Fruit fly (Drosophila melanogaster): ENCODE results near the gene CG8300.
A peak's percentile ranks its signal among the peaks of the same experiment; 100 is the strongest.

The CG8300 gene

dm6 chrX:7104400-7105068, at the start of gene CG8300, which contains the start of gene CG4617:
TSS of gene CG8300 (plus strand) at chrX:7104885.
TSS of gene CG4617 (minus strand) at chrX:7104491.
- TF ChIP-seq Snoo (tag; optimal IDR thresholded peaks at IDR 0.05) = peak; percentile 9
- TF ChIP-seq CG15710 (tag; optimal IDR thresholded peaks at IDR 0.05) = peak; percentile 27
- peak; percentile 30 for TF ChIP-seq CG8159 (tag; optimal IDR thresholded peaks at IDR 0.05)
- TF ChIP-seq CG13204 (GFP tag; optimal IDR thresholded peaks at IDR 0.05) = no peak

- TF ChIP-seq CG14655 (GFP tag; optimal IDR thresholded peaks at IDR 0.05) = no peak
- no peak for TF ChIP-seq CG8301 (tag; optimal IDR thresholded peaks at IDR 0.05)
- TF ChIP-seq Snoo (tag; optimal IDR thresholded peaks at IDR 0.05) = no peak
- no peak for TF ChIP-seq CG17806 (tag; optimal IDR thresholded peaks at IDR 0.05)
- no peak for TF ChIP-seq rn (GFP tag; IDR thresholded peaks at IDR 0.05)
- TF ChIP-seq CG10348 (GFP tag; IDR thresholded peaks at IDR 0.05) = no peak
- no peak for TF ChIP-seq CG8159 (tag; optimal IDR thresholded peaks at IDR 0.05)
- TF ChIP-seq CG15710 (tag; optimal IDR thresholded peaks at IDR 0.05) = no peak
- no peak for TF ChIP-seq gl (tag; optimal IDR thresholded peaks at IDR 0.05)
- TF ChIP-seq Ets98B (GFP tag; IDR thresholded peaks at IDR 0.05) = no peak
- no peak for TF ChIP-seq fd96Ca (GFP tag; IDR thresholded peaks at IDR 0.05)
- no peak for TF ChIP-seq CG13204 (GFP tag; optimal IDR thresholded peaks at IDR 0.05)
- no peak for TF ChIP-seq CG4496 (GFP tag; IDR thresholded peaks at IDR 0.05)
- no peak for TF ChIP-seq CG9948 (tag; optimal IDR thresholded peaks at IDR 0.05)
- no peak for TF ChIP-seq D1 (tag; optimal IDR thresholded peaks at IDR 0.05)
- no peak for TF ChIP-seq CG32121 (GFP tag; IDR thresholded peaks at IDR 0.05)
- TF ChIP-seq CG34367 (tag; optimal IDR thresholded peaks at IDR 0.05) = no peak
- TF ChIP-seq EcR (GFP tag; optimal IDR thresholded peaks at IDR 0.05) = no peak
- TF ChIP-seq Pif1B (GFP tag; optimal IDR thresholded peaks at IDR 0.05) = no peak
- TF ChIP-seq CG12605 (GFP tag; IDR thresholded peaks at IDR 0.05) = no peak
Measured at dm6 chrX:7058973-7059372, 45.7 kb upstream of the CG8300 start.

dm6 chrX:7063563-7063962, 41.1 kb upstream of the CG8300 start:
- TF ChIP-seq D1 (tag; optimal IDR thresholded peaks at IDR 0.05) (no peak), Pif1B (GFP tag; optimal IDR thresholded peaks at IDR 0.05) (no peak), fd96Ca (GFP tag; IDR thresholded peaks at IDR 0.05) (no peak), CG10348 (GFP tag; IDR thresholded peaks at IDR 0.05) (no peak), CG8159 (tag; optimal IDR thresholded peaks at IDR 0.05) (no peak), CG34367 (tag; optimal IDR thresholded peaks at IDR 0.05) (no peak), CG14655 (GFP tag; optimal IDR thresholded peaks at IDR 0.05) (no peak), CG4496 (GFP tag; IDR thresholded peaks at IDR 0.05) (no peak), gl (tag; optimal IDR thresholded peaks at IDR 0.05) (no peak), Ets98B (GFP tag; IDR thresholded peaks at IDR 0.05) (no peak), rn (GFP tag; IDR thresholded peaks at IDR 0.05) (no peak)

dm6 chrX:7065835-7066234, 38.9 kb upstream of the CG8300 start, which contains the start of gene CG12541:
TSS of gene CG12541 (minus strand) at chrX:7066052.
- TF ChIP-seq CG34367 (tag; optimal IDR thresholded peaks at IDR 0.05) (no peak), CG8301 (tag; optimal IDR thresholded peaks at IDR 0.05) (no peak), Snoo (tag; optimal IDR thresholded peaks at IDR 0.05) (no peak), CG14655 (GFP tag; optimal IDR thresholded peaks at IDR 0.05) (no peak), CG32121 (GFP tag; IDR thresholded peaks at IDR 0.05) (no peak), CG15710 (tag; optimal IDR thresholded peaks at IDR 0.05) (no peak), EcR (GFP tag; optimal IDR thresholded peaks at IDR 0.05) (no peak)

dm6 chrX:7066608-7067007, 38.1 kb upstream of the CG8300 start:
- TF ChIP-seq rn (GFP tag; IDR thresholded peaks at IDR 0.05) (no peak), Snoo (tag; optimal IDR thresholded peaks at IDR 0.05) (no peak)

- TF ChIP-seq D1 (tag; optimal IDR thresholded peaks at IDR 0.05) = no peak
- TF ChIP-seq Snoo (tag; optimal IDR thresholded peaks at IDR 0.05) = peak; percentile 3
Measured at dm6 chrX:7067248-7067647, 37.4 kb upstream of the CG8300 start.

dm6 chrX:7068088-7068487, 36.6 kb upstream of the CG8300 start:
- TF ChIP-seq fd96Ca (GFP tag; IDR thresholded peaks at IDR 0.05) = no peak
- no peak for TF ChIP-seq CG10348 (GFP tag; IDR thresholded peaks at IDR 0.05)
- no peak for TF ChIP-seq CG32121 (GFP tag; IDR thresholded peaks at IDR 0.05)
- no peak for TF ChIP-seq CG15710 (tag; optimal IDR thresholded peaks at IDR 0.05)
- TF ChIP-seq CG9948 (tag; optimal IDR thresholded peaks at IDR 0.05) = no peak
- TF ChIP-seq CG14655 (GFP tag; optimal IDR thresholded peaks at IDR 0.05) = no peak

dm6 chrX:7069011-7069463, 35.6 kb upstream of the CG8300 start, which contains the start of gene CG4607:
TSS of gene CG4607 (plus strand) at chrX:7069413.
- TF ChIP-seq CG4496 (GFP tag; IDR thresholded peaks at IDR 0.05) = no peak
- no peak for TF ChIP-seq CG14655 (GFP tag; optimal IDR thresholded peaks at IDR 0.05)
- TF ChIP-seq rn (GFP tag; IDR thresholded peaks at IDR 0.05) = no peak
- no peak for TF ChIP-seq Pif1A (GFP tag; optimal IDR thresholded peaks at IDR 0.05)
- no peak for TF ChIP-seq CG12605 (GFP tag; IDR thresholded peaks at IDR 0.05)
- TF ChIP-seq CG15710 (tag; optimal IDR thresholded peaks at IDR 0.05) = no peak
- no peak for TF ChIP-seq CG17806 (tag; optimal IDR thresholded peaks at IDR 0.05)
- TF ChIP-seq CG8301 (tag; optimal IDR thresholded peaks at IDR 0.05) = no peak
- TF ChIP-seq CG10348 (GFP tag; IDR thresholded peaks at IDR 0.05) = no peak
- no peak for TF ChIP-seq Snoo (tag; optimal IDR thresholded peaks at IDR 0.05)
- no peak for TF ChIP-seq CG9948 (tag; optimal IDR thresholded peaks at IDR 0.05)
- no peak for TF ChIP-seq gl (tag; optimal IDR thresholded peaks at IDR 0.05)
- TF ChIP-seq CG32121 (GFP tag; IDR thresholded peaks at IDR 0.05) = no peak
- TF ChIP-seq CG8159 (tag; optimal IDR thresholded peaks at IDR 0.05) = no peak
